Worm (Caenorhabditis elegans): ENCODE measurements around the gene egas-1.

- no peak for TF ChIP-seq nhr-85 (tag)
- no peak for TF ChIP-seq nhr-90 (tag; optimal IDR thresholded peaks at IDR 0.05; ENCODE audit: poor library complexity)
- no peak for TF ChIP-seq jun-1 (tag; optimal IDR thresholded peaks at IDR 0.05)
- TF ChIP-seq zag-1 (tag; optimal IDR thresholded peaks at IDR 0.05), result no peak
- no peak for TF ChIP-seq egl-27 (tag; optimal IDR thresholded peaks at IDR 0.05)
Measured at ce11 chrV:18670017-18670416, 29.9 kb downstream of the egas-1 start, which contains the start of gene Y69H2.10.
